Fruit fly (Drosophila melanogaster): ENCODE data around the gene CG10749.

Gene CG10749

dm6 chr3L:13007946-13008462, 35.7 kb downstream of the CG10749 start:
- TF ChIP-seq lola (GFP tag; optimal IDR thresholded peaks at IDR 0.05) (no peak), CG9705 (GFP tag; optimal IDR thresholded peaks at IDR 0.05) (no peak), Dif (GFP tag; optimal IDR thresholded peaks at IDR 0.05; ENCODE audit: partially characterized antibody) (no peak), psq (GFP tag; optimal IDR thresholded peaks at IDR 0.05) (no peak), dsf (GFP tag; optimal IDR thresholded peaks at IDR 0.05; ENCODE audit: borderline replicate concordance) (no peak), GATAd (GFP tag; optimal IDR thresholded peaks at IDR 0.05) (no peak), tai (GFP tag; optimal IDR thresholded peaks at IDR 0.05) (no peak)

dm6 chr3L:13011511-13011910, 39.2 kb downstream of the CG10749 start, which contains the start of gene Cul6:
TSS of gene Cul6 (minus strand) at chr3L:13011685.
- TF ChIP-seq CG32264 (GFP tag; optimal IDR thresholded peaks at IDR 0.05) = no peak
- TF ChIP-seq foxo (GFP tag; optimal IDR thresholded peaks at IDR 0.05) = peak in 1 of 2 experiments; percentile 26
- peak; percentile 6 for TF ChIP-seq brk (GFP tag; optimal IDR thresholded peaks at IDR 0.05)
- TF ChIP-seq Rel (GFP tag; optimal IDR thresholded peaks at IDR 0.05) = no peak
- peak; percentile 87 for TF ChIP-seq Rel (tag; optimal IDR thresholded peaks at IDR 0.05)
- TF ChIP-seq usp (GFP tag; optimal IDR thresholded peaks at IDR 0.05) = no peak
- peak; percentile 18 for TF ChIP-seq Hnf4 (GFP tag; optimal IDR thresholded peaks at IDR 0.05)
- no peak for TF ChIP-seq Mio (GFP tag; optimal IDR thresholded peaks at IDR 0.05)
- TF ChIP-seq jim (GFP tag; optimal IDR thresholded peaks at IDR 0.05) = no peak
- TF ChIP-seq Dif (GFP tag; optimal IDR thresholded peaks at IDR 0.05; ENCODE audit: partially characterized antibody) = no peak
- no peak for TF ChIP-seq Jra (GFP tag; optimal IDR thresholded peaks at IDR 0.05)
- TF ChIP-seq rgr (GFP tag; optimal IDR thresholded peaks at IDR 0.05) = peak; percentile 1
- no peak for TF ChIP-seq sage (GFP tag; optimal IDR thresholded peaks at IDR 0.05)
- no peak for TF ChIP-seq Myc (optimal IDR thresholded peaks at IDR 0.05)
- no peak for TF ChIP-seq br (GFP tag; optimal IDR thresholded peaks at IDR 0.05)
- no peak for TF ChIP-seq woc (GFP tag; optimal IDR thresholded peaks at IDR 0.05)
- peak; percentile 5 for TF ChIP-seq fru (GFP tag; optimal IDR thresholded peaks at IDR 0.05)
- no peak for TF ChIP-seq GATAd (GFP tag; optimal IDR thresholded peaks at IDR 0.05)
- no peak for TF ChIP-seq Hr78 (GFP tag; optimal IDR thresholded peaks at IDR 0.05)
- TF ChIP-seq OdsH (GFP tag; optimal IDR thresholded peaks at IDR 0.05) = no peak
- no peak for TF ChIP-seq HLH106 (tag; optimal IDR thresholded peaks at IDR 0.05)
- peak; percentile 53 for TF ChIP-seq tai (GFP tag; optimal IDR thresholded peaks at IDR 0.05)
- TF ChIP-seq Vsx2 (GFP tag; optimal IDR thresholded peaks at IDR 0.05; ENCODE audit: partially characterized antibody) = no peak
- no peak for TF ChIP-seq sv (GFP tag; optimal IDR thresholded peaks at IDR 0.05)
- no peak for TF ChIP-seq Sp1 (GFP tag; optimal IDR thresholded peaks at IDR 0.05)
- TF ChIP-seq Hr83 (GFP tag; optimal IDR thresholded peaks at IDR 0.05; ENCODE audit: poor library complexity, severe bottlenecking) = no peak
- TF ChIP-seq pan (optimal IDR thresholded peaks at IDR 0.05) = no peak

- TF ChIP-seq h (GFP tag; optimal IDR thresholded peaks at IDR 0.05) (no peak), Rel (GFP tag; optimal IDR thresholded peaks at IDR 0.05) (no peak), Rel (tag; optimal IDR thresholded peaks at IDR 0.05) (peak; percentile 90), dsf (GFP tag; optimal IDR thresholded peaks at IDR 0.05; ENCODE audit: borderline replicate concordance) (no peak), HLH106 (tag; optimal IDR thresholded peaks at IDR 0.05) (no peak), OdsH (GFP tag; optimal IDR thresholded peaks at IDR 0.05) (no peak), jim (GFP tag; optimal IDR thresholded peaks at IDR 0.05) (no peak), fru (GFP tag; optimal IDR thresholded peaks at IDR 0.05) (no peak), Dif (GFP tag; optimal IDR thresholded peaks at IDR 0.05; ENCODE audit: partially characterized antibody) (no peak)
Measured at dm6 chr3L:13014693-13015092, 42.4 kb downstream of the CG10749 start.

dm6 chr3L:13015195-13015822, 43.0 kb downstream of the CG10749 start, which contains the start of gene MICAL-like:
TSS of gene MICAL-like (minus strand) at chr3L:13015332.
- TF ChIP-seq tai (GFP tag; optimal IDR thresholded peaks at IDR 0.05) = peak; percentile 74
- peak; percentile 19 for TF ChIP-seq woc (GFP tag; optimal IDR thresholded peaks at IDR 0.05)
- peak; percentile 33 for TF ChIP-seq psq (GFP tag; optimal IDR thresholded peaks at IDR 0.05)
- TF ChIP-seq HLH106 (tag; optimal IDR thresholded peaks at IDR 0.05) = peak; percentile 27
- TF ChIP-seq Jra (GFP tag; optimal IDR thresholded peaks at IDR 0.05) = peak; percentile 75
- peak; percentile 8 for TF ChIP-seq ey (GFP tag; optimal IDR thresholded peaks at IDR 0.05)
- peak; percentile 35 for TF ChIP-seq Hr83 (GFP tag; optimal IDR thresholded peaks at IDR 0.05; ENCODE audit: poor library complexity, severe bottlenecking)
- no peak for TF ChIP-seq Dif (GFP tag; optimal IDR thresholded peaks at IDR 0.05; ENCODE audit: partially characterized antibody)
- TF ChIP-seq Dfd (GFP tag; optimal IDR thresholded peaks at IDR 0.05) = no peak
- no peak for TF ChIP-seq dmrt93B (GFP tag; optimal IDR thresholded peaks at IDR 0.05)
- TF ChIP-seq GATAd (GFP tag; optimal IDR thresholded peaks at IDR 0.05) = peak; percentile 8
- peak; percentile 56 for TF ChIP-seq rgr (GFP tag; optimal IDR thresholded peaks at IDR 0.05)
- no peak for TF ChIP-seq Abd-B (GFP tag; optimal IDR thresholded peaks at IDR 0.05)
- TF ChIP-seq lola (GFP tag; optimal IDR thresholded peaks at IDR 0.05) = no peak
- TF ChIP-seq CG32264 (GFP tag; optimal IDR thresholded peaks at IDR 0.05) = no peak
- TF ChIP-seq Hnf4 (GFP tag; optimal IDR thresholded peaks at IDR 0.05) = peak; percentile 61
- peak; percentile 59 for TF ChIP-seq brk (GFP tag; optimal IDR thresholded peaks at IDR 0.05)
